Worm (Caenorhabditis elegans) whole organism, young adult: ENCODE results near the gene pcp-2.
A peak's percentile ranks its signal among the peaks of the same experiment; 100 is the strongest.

Experiments
- B0035.1 ChIP-seq: sonication (generic microtip); optimal IDR thresholded peaks from 2 replicates; lab custom pipeline; 2016; ENCODE audit warnings: missing genetic modification characterization, mild to moderate bottlenecking, missing compliant biosample characterization, missing genotype, missing genetic modification reagents
- ama-1 ChIP-seq, 3 experiments: fragments of 150-350 bp in 1 of 3; sonication (generic microtip) in 2 of 3; optimal IDR thresholded peaks; 2 replicates each; lab custom pipeline; 2014 to 2018; ENCODE audit warnings: missing biosample characterization in 2 of 3, missing genetic modification characterization in 2 of 3, missing genetic modification reagents in 2 of 3
- dpff-1 ChIP-seq: sonication (generic microtip); optimal IDR thresholded peaks from 2 replicates; lab custom pipeline; 2017; ENCODE audit warnings: mild to moderate bottlenecking, missing genetic modification characterization, missing compliant biosample characterization
- hmg-20 ChIP-seq: fragments of 200-800 bp; sonication (Bioruptor generic); IDR thresholded peaks from 2 replicates; pipeline ENCODE4 v1.3.6; 2022; ENCODE audit warnings: missing genetic modification reagents, missing genetic modification characterization, missing compliant biosample characterization
- nhr-27 ChIP-seq: fragments of 200-800 bp; sonication (Bioruptor generic); optimal IDR thresholded peaks from 2 replicates; lab custom pipeline; 2018; ENCODE audit warnings: mild to moderate bottlenecking, missing genetic modification characterization, moderate library complexity, missing compliant biosample characterization
- snpc-3.4 ChIP-seq: sonication (generic microtip); optimal IDR thresholded peaks from 2 replicates; lab custom pipeline; 2017; ENCODE audit warnings: missing genetic modification characterization, mild to moderate bottlenecking, missing compliant biosample characterization, antibody characterized with exemption, moderate library complexity, missing genotype, missing genetic modification reagents
- unc-62 ChIP-seq: fragments of 150-350 bp; optimal IDR thresholded peaks from 2 replicates; lab custom pipeline; 2014; ENCODE audit warnings: missing biosample characterization, missing genetic modification reagents, missing genetic modification characterization

ce11 chrIV:9140172-9140805, 24.6 kb downstream of the pcp-2 start:
- TF ChIP-seq dpff-1 (no peak), unc-62 (GFP tag; lab: Kevin White, UChicago) (no peak), nhr-27 (tag; lab: Kevin White, UChicago) (no peak), hmg-20 (GFP tag; lab: Robert Waterston, UW) (no peak), B0035.1 (tag; lab: Kevin White, UChicago) (no peak), ama-1 (optimal IDR thresholded peaks at IDR 0.05; lab: Kevin White, UChicago) (no peak), ama-1 (GFP tag; optimal IDR thresholded peaks at IDR 0.05; lab: Kevin White, UChicago) (no peak), snpc-3.4 (tag; lab: Kevin White, UChicago) (peak; percentile 78)
